Worm (Caenorhabditis elegans): ENCODE results near the gene ckr-2.
A peak's percentile ranks its signal among the peaks of the same experiment; 100 is the strongest.

Gene ckr-2

ce11 chrIII:2053433-2053832 lies 32.0 kb upstream of the ckr-2 start:
- no peak for TF ChIP-seq ceh-82 (tag; optimal IDR thresholded peaks at IDR 0.05)
- no peak for TF ChIP-seq nhr-43 (tag; optimal IDR thresholded peaks at IDR 0.05; ENCODE audit: poor library complexity, severe bottlenecking)
- peak in 1 of 3 experiments; percentile 45 for TF ChIP-seq elt-3 (tag; optimal IDR thresholded peaks at IDR 0.05)
- TF ChIP-seq pqm-1 (tag; optimal IDR thresholded peaks at IDR 0.05) = peak; percentile 80
- no peak for TF ChIP-seq R02D3.7 (tag; optimal IDR thresholded peaks at IDR 0.05)
- peak; percentile 84 for TF ChIP-seq elt-2 (tag; optimal IDR thresholded peaks at IDR 0.05)

- TF ChIP-seq pqm-1 (tag; optimal IDR thresholded peaks at IDR 0.05) (peak; percentile 25), ceh-9 (tag; optimal IDR thresholded peaks at IDR 0.05) (no peak), skn-1 (tag; optimal IDR thresholded peaks at IDR 0.05) (no peak), egl-5 (tag; optimal IDR thresholded peaks at IDR 0.05) (no peak), elt-2 (tag; optimal IDR thresholded peaks at IDR 0.05) (peak; percentile 76), snpc-4 (tag; optimal IDR thresholded peaks at IDR 0.05) (no peak), ztf-11 (tag; optimal IDR thresholded peaks at IDR 0.05) (no peak), hmg-11 (tag; optimal IDR thresholded peaks at IDR 0.05) (no peak)
Measured at ce11 chrIII:2050494-2050893, 29.1 kb upstream of the ckr-2 start.

ce11 chrIII:2049825-2050224 lies 28.4 kb upstream of the ckr-2 start:
- TF ChIP-seq elt-2 (tag; optimal IDR thresholded peaks at IDR 0.05) (peak; percentile 52), egl-5 (tag; optimal IDR thresholded peaks at IDR 0.05) (no peak)

ce11 chrIII:2047907-2048306 lies 26.5 kb upstream of the ckr-2 start, which contains the start of gene dpy-1:
dpy-1 (minus strand) TSS chrIII:2048007.
- no peak for TF ChIP-seq mml-1 (tag; optimal IDR thresholded peaks at IDR 0.05)
- no peak for TF ChIP-seq elt-1 (tag; optimal IDR thresholded peaks at IDR 0.05)
- TF ChIP-seq lin-15B (tag; optimal IDR thresholded peaks at IDR 0.05) = no peak
- TF ChIP-seq nhr-11 (tag; optimal IDR thresholded peaks at IDR 0.05) = no peak
- no peak for TF ChIP-seq ceh-9 (tag; optimal IDR thresholded peaks at IDR 0.05)
- TF ChIP-seq ztf-11 (tag; optimal IDR thresholded peaks at IDR 0.05) = no peak
- no peak for TF ChIP-seq fkh-10 (GFP tag; optimal IDR thresholded peaks at IDR 0.05)
- TF ChIP-seq tbx-2 (tag; optimal IDR thresholded peaks at IDR 0.05) = no peak
- TF ChIP-seq fos-1 (tag; optimal IDR thresholded peaks at IDR 0.05) = no peak
- no peak for TF ChIP-seq nfya-1 (tag; optimal IDR thresholded peaks at IDR 0.05; ENCODE audit: insufficient read depth)
- TF ChIP-seq ceh-28 (tag; optimal IDR thresholded peaks at IDR 0.05) = no peak

- TF ChIP-seq nhr-11 (tag; optimal IDR thresholded peaks at IDR 0.05) (no peak), nhr-23 (tag; optimal IDR thresholded peaks at IDR 0.05) (peak; percentile 7), lin-15B (tag; optimal IDR thresholded peaks at IDR 0.05) (peak; percentile 13), ceh-16 (tag; optimal IDR thresholded peaks at IDR 0.05) (no peak), nhr-12 (tag; optimal IDR thresholded peaks at IDR 0.05) (no peak), pha-4 (tag; optimal IDR thresholded peaks at IDR 0.05) (peak; percentile 14)
Measured at ce11 chrIII:2032327-2033093, 11.1 kb upstream of the ckr-2 start.

- TF ChIP-seq nhr-12 (tag; optimal IDR thresholded peaks at IDR 0.05) (no peak), ceh-28 (tag; optimal IDR thresholded peaks at IDR 0.05) (no peak), ceh-9 (tag; optimal IDR thresholded peaks at IDR 0.05) (no peak), nhr-237 (tag; optimal IDR thresholded peaks at IDR 0.05) (no peak), snpc-4 (tag; optimal IDR thresholded peaks at IDR 0.05) (no peak), ceh-16 (tag; optimal IDR thresholded peaks at IDR 0.05) (no peak), aly-2 (tag; optimal IDR thresholded peaks at IDR 0.05) (no peak), ztf-4 (tag; optimal IDR thresholded peaks at IDR 0.05) (no peak), pqm-1 (tag; optimal IDR thresholded peaks at IDR 0.05) (no peak), nhr-11 (tag; optimal IDR thresholded peaks at IDR 0.05) (no peak), mml-1 (tag; optimal IDR thresholded peaks at IDR 0.05) (no peak), fkh-10 (GFP tag; optimal IDR thresholded peaks at IDR 0.05) (no peak), mdl-1 (tag; optimal IDR thresholded peaks at IDR 0.05) (no peak), nfya-1 (tag; optimal IDR thresholded peaks at IDR 0.05; ENCODE audit: insufficient read depth) (no peak), egl-5 (tag; optimal IDR thresholded peaks at IDR 0.05) (no peak), nhr-25 (tag; optimal IDR thresholded peaks at IDR 0.05) (no peak)
Measured at ce11 chrIII:2031746-2032145, 10.4 kb upstream of the ckr-2 start.

All from whole organism, L3 larva.